Worm (Caenorhabditis elegans): Measurements from ENCODE around the gene K09D9.14.
A peak's percentile ranks its signal among the peaks of the same experiment; 100 is the strongest.

ce11 chrV:3979819-3980218, 41.9 kb downstream of the K09D9.14 start, which contains the start of gene nlp-31:
- TF ChIP-seq ama-1 (optimal IDR thresholded peaks at IDR 0.05): no peak
- no peak for TF ChIP-seq fkh-2 (tag; optimal IDR thresholded peaks at IDR 0.05)
- TF ChIP-seq nhr-237 (tag; optimal IDR thresholded peaks at IDR 0.05): no peak
- no peak for TF ChIP-seq snpc-4 (tag; optimal IDR thresholded peaks at IDR 0.05)
- TF ChIP-seq ceh-9 (tag; optimal IDR thresholded peaks at IDR 0.05): no peak
- TF ChIP-seq lin-15B (tag; optimal IDR thresholded peaks at IDR 0.05): no peak
- TF ChIP-seq lin-39 (tag; optimal IDR thresholded peaks at IDR 0.05): no peak
- TF ChIP-seq tbx-2 (tag; optimal IDR thresholded peaks at IDR 0.05): peak; percentile 3
- peak; percentile 21 for TF ChIP-seq elt-1 (tag; optimal IDR thresholded peaks at IDR 0.05)
- TF ChIP-seq elt-3 (tag; optimal IDR thresholded peaks at IDR 0.05): peak; percentile 54 to 94 (median 76)
- no peak for TF ChIP-seq nfya-1 (tag; optimal IDR thresholded peaks at IDR 0.05; ENCODE audit: insufficient read depth)
- TF ChIP-seq zag-1 (tag; optimal IDR thresholded peaks at IDR 0.05): no peak

Data from whole organism, L3 larva.